Worm (Caenorhabditis elegans): Measurements from ENCODE around the gene cfap-20.

DNA sequence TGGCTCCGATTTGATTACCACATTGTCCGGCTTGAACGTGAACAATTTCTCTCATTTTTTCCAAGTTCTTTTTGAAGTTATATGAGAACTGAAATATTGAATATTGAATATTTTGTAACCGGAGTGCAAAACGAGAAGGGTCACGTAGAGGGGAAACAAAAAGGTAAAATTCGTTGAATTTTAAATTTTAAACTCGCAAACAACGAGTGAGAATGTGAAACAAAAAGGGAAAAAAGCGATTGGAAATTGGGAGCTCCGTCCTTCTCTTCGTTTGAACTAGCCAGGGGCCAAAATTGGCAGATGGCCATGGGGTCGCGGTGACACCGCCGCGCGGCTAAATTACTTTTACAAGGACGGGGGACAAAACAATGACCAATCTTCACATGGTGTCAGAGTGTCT, 4.2 kb upstream of the cfap-20 start, which contains the start of gene ben-1:
- TF ChIP-seq Y56A3A.18 (GFP tag; IDR thresholded peaks at IDR 0.05) (no peak), ceh-79 (tag; optimal IDR thresholded peaks at IDR 0.05) (no peak), madf-8 (GFP tag; conservative IDR thresholded peaks at IDR 0.05) (no peak), D2030.7 (GFP tag; IDR thresholded peaks at IDR 0.05) (no peak), ceh-40 (GFP tag; IDR thresholded peaks at IDR 0.05) (no peak), unc-62 (GFP tag; optimal IDR thresholded peaks at IDR 0.05) (no peak), ccch-3 (GFP tag; optimal IDR thresholded peaks at IDR 0.05) (no peak), unc-130 (GFP tag; optimal IDR thresholded peaks at IDR 0.05) (no peak), Y53F4B.3 (GFP tag; IDR thresholded peaks at IDR 0.05) (no peak), pha-4 (tag; optimal IDR thresholded peaks at IDR 0.05) (no peak)

Data from whole organism, young adult.